Worm (Caenorhabditis elegans) whole organism, L3 larva: Measurements from ENCODE around the gene fkb-3.
A peak's percentile ranks its signal among the peaks of the same experiment; 100 is the strongest.

Experiments used
- R02D3.7 ChIP-seq: fragments of 150-350 bp; optimal IDR thresholded peaks from 2 replicates; lab custom pipeline; 2014; ENCODE audit warnings: missing biosample characterization, missing genetic modification characterization
- ZK546.5 ChIP-seq: sonication (generic microtip); optimal IDR thresholded peaks from 2 replicates; lab custom pipeline; 2017; ENCODE audit warnings: missing biosample characterization, missing genetic modification characterization
- aly-2 ChIP-seq: fragments of 150-350 bp; optimal IDR thresholded peaks from 2 replicates; lab custom pipeline; 2014; ENCODE audit warnings: missing biosample characterization, missing genetic modification characterization
- ama-1 ChIP-seq: fragments of 150-350 bp; optimal IDR thresholded peaks from 2 replicates; lab custom pipeline; 2018
- ceh-28 ChIP-seq: fragments of 150-350 bp; optimal IDR thresholded peaks from 2 replicates; lab custom pipeline; 2014; ENCODE audit warnings: missing biosample characterization, missing genetic modification reagents, missing genetic modification characterization
- ceh-82 ChIP-seq: fragments of 150-350 bp; optimal IDR thresholded peaks from 2 replicates; lab custom pipeline; 2014; ENCODE audit warnings: missing biosample characterization, missing genetic modification characterization
- ceh-9 ChIP-seq: sonication (generic microtip); optimal IDR thresholded peaks from 2 replicates; lab custom pipeline; 2018; ENCODE audit warnings: missing biosample characterization, missing genetic modification characterization
- daf-12 ChIP-seq: fragments of 150-350 bp; optimal IDR thresholded peaks from 2 replicates; lab custom pipeline; 2014; ENCODE audit warnings: missing biosample characterization, missing genetic modification reagents, missing genetic modification characterization
- egl-27 ChIP-seq: sonication (generic microtip); optimal IDR thresholded peaks from 4 replicates; lab custom pipeline; 2017; ENCODE audit warnings: missing biosample characterization, missing genetic modification reagents, missing genetic modification characterization
- egl-5 ChIP-seq: fragments of 150-350 bp; optimal IDR thresholded peaks from 2 replicates; lab custom pipeline; 2017; ENCODE audit warnings: missing biosample characterization, missing genetic modification reagents, missing genetic modification characterization, inconsistent platforms
- elt-1 ChIP-seq: fragments of 150-350 bp; optimal IDR thresholded peaks from 2 replicates; lab custom pipeline; 2014; ENCODE audit warnings: missing biosample characterization, missing genetic modification characterization
- elt-2 ChIP-seq: sonication (generic microtip); optimal IDR thresholded peaks from 2 replicates; lab custom pipeline; 2016; ENCODE audit warnings: missing genetic modification reagents, mild to moderate bottlenecking, missing genetic modification characterization, missing compliant biosample characterization
- elt-3 ChIP-seq, 3 experiments: fragments of 150-350 bp in 1 of 3; sonication (generic microtip) in 2 of 3; optimal IDR thresholded peaks; 2 replicates in 2 of 3; 4 replicates in 1 of 3; lab custom pipeline; 2014 to 2017; ENCODE audit warnings: missing biosample characterization in 3 of 3, missing genetic modification characterization in 3 of 3
- fkh-2 ChIP-seq: fragments of 150-350 bp; optimal IDR thresholded peaks from 2 replicates; lab custom pipeline; 2014; ENCODE audit warnings: missing biosample characterization, missing genetic modification reagents, missing genetic modification characterization
- fos-1 ChIP-seq: fragments of 150-350 bp; optimal IDR thresholded peaks from 2 replicates; lab custom pipeline; 2014; ENCODE audit warnings: missing biosample characterization, missing genetic modification characterization
- hmg-11 ChIP-seq: sonication (generic microtip); optimal IDR thresholded peaks from 2 replicates; lab custom pipeline; 2016; ENCODE audit warnings: missing genetic modification characterization, missing compliant biosample characterization
- lin-15B ChIP-seq: fragments of 150-350 bp; optimal IDR thresholded peaks from 2 replicates; lab custom pipeline; 2014; ENCODE audit warnings: missing biosample characterization, missing genetic modification characterization
- lin-39 ChIP-seq: fragments of 150-350 bp; optimal IDR thresholded peaks from 2 replicates; lab custom pipeline; 2018; ENCODE audit warnings: missing biosample characterization, missing genetic modification reagents, missing genetic modification characterization
- mdl-1 ChIP-seq: fragments of 150-350 bp; optimal IDR thresholded peaks from 2 replicates; lab custom pipeline; 2014; ENCODE audit warnings: missing biosample characterization, missing genetic modification characterization
- mml-1 ChIP-seq: fragments of 150-350 bp; sonication (generic microtip); optimal IDR thresholded peaks from 3 replicates; lab custom pipeline; 2014; ENCODE audit warnings: missing biosample characterization, missing genetic modification characterization
- nfya-1 ChIP-seq: sonication (generic microtip); optimal IDR thresholded peaks from 2 replicates; lab custom pipeline; 2017; ENCODE audit warnings: missing genetic modification characterization, mild to moderate bottlenecking, missing compliant biosample characterization, antibody characterized with exemption, moderate library complexity; ENCODE audit not compliant: insufficient read depth
- nhr-12 ChIP-seq: fragments of 150-350 bp; optimal IDR thresholded peaks from 2 replicates; lab custom pipeline; 2014; ENCODE audit warnings: missing biosample characterization, missing genetic modification characterization
- nhr-23 ChIP-seq: fragments of 150-350 bp; optimal IDR thresholded peaks from 2 replicates; lab custom pipeline; 2014; ENCODE audit warnings: missing biosample characterization, missing genetic modification reagents, missing genetic modification characterization
- nhr-237 ChIP-seq: fragments of 150-350 bp; optimal IDR thresholded peaks from 2 replicates; lab custom pipeline; 2014; ENCODE audit warnings: missing biosample characterization, missing genetic modification characterization
- nhr-25 ChIP-seq: sonication (generic microtip); optimal IDR thresholded peaks from 2 replicates; lab custom pipeline; 2017; ENCODE audit warnings: missing biosample characterization, missing genetic modification characterization
- nhr-28 ChIP-seq: fragments of 150-350 bp; optimal IDR thresholded peaks from 2 replicates; lab custom pipeline; 2014; ENCODE audit warnings: missing biosample characterization, missing genetic modification characterization
- nhr-43 ChIP-seq: sonication (generic microtip); optimal IDR thresholded peaks from 2 replicates; lab custom pipeline; 2016; ENCODE audit warnings: mild to moderate bottlenecking, missing genetic modification characterization, missing compliant biosample characterization; ENCODE audit not compliant: poor library complexity, severe bottlenecking
- nhr-67 ChIP-seq: fragments of 150-350 bp; optimal IDR thresholded peaks from 2 replicates; lab custom pipeline; 2014; ENCODE audit warnings: missing biosample characterization, missing genetic modification characterization
- nhr-77 ChIP-seq: fragments of 150-350 bp; optimal IDR thresholded peaks from 2 replicates; lab custom pipeline; 2014; ENCODE audit warnings: missing biosample characterization, missing genetic modification characterization
- pha-4 ChIP-seq: fragments of 150-350 bp; optimal IDR thresholded peaks from 2 replicates; lab custom pipeline; 2014; ENCODE audit warnings: missing biosample characterization, missing genetic modification reagents, missing genetic modification characterization
- pqm-1 ChIP-seq: fragments of 150-350 bp; optimal IDR thresholded peaks from 2 replicates; lab custom pipeline; 2017; ENCODE audit warnings: missing biosample characterization, missing genetic modification characterization, inconsistent platforms
- skn-1 ChIP-seq: fragments of 150-350 bp; optimal IDR thresholded peaks from 2 replicates; lab custom pipeline; 2014; ENCODE audit warnings: missing biosample characterization, missing genetic modification characterization
- snpc-4 ChIP-seq: fragments of 150-350 bp; optimal IDR thresholded peaks from 2 replicates; lab custom pipeline; 2014; ENCODE audit warnings: missing biosample characterization, missing genetic modification characterization
- tbx-2 ChIP-seq: sonication (generic microtip); optimal IDR thresholded peaks from 2 replicates; lab custom pipeline; 2016; ENCODE audit warnings: mild to moderate bottlenecking, missing genetic modification characterization, missing compliant biosample characterization
- unc-62 ChIP-seq: fragments of 150-350 bp; sonication (generic microtip); optimal IDR thresholded peaks from 4 replicates; lab custom pipeline; 2014; ENCODE audit warnings: missing biosample characterization, missing genetic modification reagents, missing genetic modification characterization
- zag-1 ChIP-seq: fragments of 150-350 bp; optimal IDR thresholded peaks from 2 replicates; lab custom pipeline; 2014; ENCODE audit warnings: missing biosample characterization, missing genetic modification characterization
- ztf-4 ChIP-seq: fragments of 150-350 bp; optimal IDR thresholded peaks from 2 replicates; lab custom pipeline; 2014; ENCODE audit warnings: missing biosample characterization, missing genetic modification characterization

Gene fkb-3

ce11 chrV:7236694-7237093, 11.7 kb downstream of the fkb-3 start:
- TF ChIP-seq tbx-2 (tag; lab: Kevin White, UChicago) (no peak), zag-1 (tag; lab: Kevin White, UChicago) (no peak), nhr-12 (tag; lab: Kevin White, UChicago) (no peak), pha-4 (tag; lab: Kevin White, UChicago) (no peak), ztf-4 (no peak), lin-39 (tag; lab: Kevin White, UChicago) (no peak)

ce11 chrV:7237094-7237132, 11.9 kb downstream of the fkb-3 start, which contains the start of gene hpo-9:
hpo-9 (minus strand) TSS chrV:7237130.
- no peak for TF ChIP-seq ceh-82 (tag; lab: Kevin White, UChicago)
- no peak for TF ChIP-seq elt-3 (tag; optimal IDR thresholded peaks at IDR 0.05; lab: Kevin White, UChicago)
- TF ChIP-seq lin-39 (tag; lab: Kevin White, UChicago), result no peak
- TF ChIP-seq ZK546.5, result no peak
- TF ChIP-seq lin-15B (tag; lab: Kevin White, UChicago), result no peak
- TF ChIP-seq R02D3.7 (tag; lab: Kevin White, UChicago), result no peak
- TF ChIP-seq nhr-23, result no peak
- no peak for TF ChIP-seq mml-1 (tag; lab: Kevin White, UChicago)
- TF ChIP-seq nhr-67 (tag; lab: Kevin White, UChicago), result no peak
- TF ChIP-seq ceh-9, result no peak
- no peak for TF ChIP-seq ama-1 (lab: Kevin White, UChicago)
- no peak for TF ChIP-seq daf-12 (tag; lab: Kevin White, UChicago)
- no peak for TF ChIP-seq aly-2 (tag; lab: Kevin White, UChicago)
- no peak for TF ChIP-seq nfya-1 (tag; lab: Kevin White, UChicago)

ce11 chrV:7237133-7237532, 12.1 kb downstream of the fkb-3 start, which contains the start of gene hyls-1:
hyls-1 (plus strand) TSS chrV:7237381.
- TF ChIP-seq nhr-23 (peak; percentile 94), elt-1 (tag; lab: Kevin White, UChicago) (no peak), egl-5 (peak; percentile 95), nfya-1 (tag; lab: Kevin White, UChicago) (peak; percentile 91), nhr-43 (tag; lab: Kevin White, UChicago) (peak; percentile 92), ceh-82 (tag; lab: Kevin White, UChicago) (peak; percentile 57), R02D3.7 (tag; lab: Kevin White, UChicago) (peak; percentile 69), elt-2 (tag; lab: Kevin White, UChicago) (peak; percentile 51), lin-39 (tag; lab: Kevin White, UChicago) (peak; percentile 56), snpc-4 (tag; lab: Kevin White, UChicago) (peak; percentile 57), lin-15B (tag; lab: Kevin White, UChicago) (peak; percentile 92), aly-2 (tag; lab: Kevin White, UChicago) (no peak), ama-1 (lab: Kevin White, UChicago) (peak; percentile 32), pha-4 (tag; lab: Kevin White, UChicago) (peak; percentile 96), hmg-11 (tag; lab: Kevin White, UChicago) (peak; percentile 86), nhr-25 (peak; percentile 80), fos-1 (tag; lab: Kevin White, UChicago) (no peak), skn-1 (tag; lab: Kevin White, UChicago) (peak; percentile 37), mdl-1 (tag; lab: Kevin White, UChicago) (no peak), pqm-1 (tag; lab: Kevin White, UChicago) (peak; percentile 31), ceh-28 (peak; percentile 65)

ce11 chrV:7239471-7239870, 14.4 kb downstream of the fkb-3 start, which contains the start of gene C05C8.1:
C05C8.1 (plus strand) TSS chrV:7239771.
- TF ChIP-seq nhr-67 (tag; lab: Kevin White, UChicago), result no peak
- TF ChIP-seq hmg-11 (tag; lab: Kevin White, UChicago), result no peak
- no peak for TF ChIP-seq pqm-1 (tag; lab: Kevin White, UChicago)
- no peak for TF ChIP-seq tbx-2 (tag; lab: Kevin White, UChicago)

- TF ChIP-seq nhr-23 (peak; percentile 55), daf-12 (tag; lab: Kevin White, UChicago) (no peak)
- TF ChIP-seq, all 47 proteins: peak for 1
Measured at ce11 chrV:7246951-7247350, 21.9 kb downstream of the fkb-3 start, which contains the start of gene C05C8.7. C05C8.7 (minus strand) TSS chrV:7247050.

ce11 chrV:7248227-7248953, 23.4 kb downstream of the fkb-3 start:
- TF ChIP-seq nhr-77 (tag; lab: Kevin White, UChicago) (no peak), lin-39 (tag; lab: Kevin White, UChicago) (no peak), fkh-2 (no peak), nhr-28 (no peak), nhr-23 (no peak), elt-2 (tag; lab: Kevin White, UChicago) (no peak), pha-4 (tag; lab: Kevin White, UChicago) (no peak), ama-1 (lab: Kevin White, UChicago) (no peak), elt-1 (tag; lab: Kevin White, UChicago) (no peak), elt-3 (tag; optimal IDR thresholded peaks at IDR 0.05; lab: Kevin White, UChicago) (no peak), snpc-4 (tag; lab: Kevin White, UChicago) (no peak), unc-62 (GFP tag; lab: Kevin White, UChicago) (no peak), ZK546.5 (no peak), nhr-237 (no peak), egl-27 (tag; lab: Kevin White, UChicago) (no peak), mdl-1 (tag; lab: Kevin White, UChicago) (no peak)
